Worm (Caenorhabditis elegans) whole organism, L4/young adult: Measurements from ENCODE around the gene F26A1.3.

Experiments used
- W03F9.2 ChIP-seq: fragments of 150-350 bp; optimal IDR thresholded peaks from 2 replicates; lab custom pipeline; 2014; ENCODE audit warnings: missing biosample characterization, missing genetic modification characterization
- dao-5 ChIP-seq: sonication (generic microtip); optimal IDR thresholded peaks from 2 replicates; lab custom pipeline; 2016; ENCODE audit warnings: missing genotype, missing genetic modification characterization, moderate library complexity, missing compliant biosample characterization
- him-1 ChIP-seq: sonication (generic microtip); optimal IDR thresholded peaks from 2 replicates; lab custom pipeline; 2016; ENCODE audit warnings: missing genotype, missing genetic modification reagents, missing genetic modification characterization, missing compliant biosample characterization

Gene F26A1.3

ce11 chrIII:4814730-4815129 is 12.0 kb upstream of the F26A1.3 start, which contains the start of gene arl-6:
arl-6 (minus strand) TSS chrIII:4814830.
- TF ChIP-seq W03F9.2 (no peak), him-1 (tag; lab: Kevin White, UChicago) (no peak), dao-5 (tag; lab: Kevin White, UChicago) (no peak)

ce11 chrIII:4817240-4817639 is 9.5 kb upstream of the F26A1.3 start, which contains the start of gene F26A1.4:
F26A1.4 (plus strand) TSS chrIII:4817540.
- TF ChIP-seq dao-5 (tag; lab: Kevin White, UChicago), result no peak
- TF ChIP-seq W03F9.2, result no peak
- TF ChIP-seq him-1 (tag; lab: Kevin White, UChicago), result no peak

- TF ChIP-seq dao-5 (tag; lab: Kevin White, UChicago) (no peak), him-1 (tag; lab: Kevin White, UChicago) (no peak), W03F9.2 (no peak)
Observed at ce11 chrIII:4819843-4820242, 6.9 kb upstream of the F26A1.3 start, which contains the start of gene F26A1.7. F26A1.7 (minus strand) TSS chrIII:4819943.

- TF ChIP-seq dao-5 (tag; lab: Kevin White, UChicago) (no peak), W03F9.2 (no peak), him-1 (tag; lab: Kevin White, UChicago) (no peak)
Observed at ce11 chrIII:4822140-4822539, 4.6 kb upstream of the F26A1.3 start, which contains the start of gene F26A1.8. F26A1.8 (minus strand) TSS chrIII:4822240.

- TF ChIP-seq dao-5 (tag; lab: Kevin White, UChicago) (no peak), him-1 (tag; lab: Kevin White, UChicago) (no peak)
Observed at ce11 chrIII:4829440-4829839, 2.7 kb downstream of the F26A1.3 start, which contains the start of gene F26A1.9. F26A1.9 (minus strand) TSS chrIII:4829540.

- TF ChIP-seq dao-5 (tag; lab: Kevin White, UChicago), result no peak
- no peak for TF ChIP-seq W03F9.2
- TF ChIP-seq him-1 (tag; lab: Kevin White, UChicago), result no peak
Observed at ce11 chrIII:4830207-4830606, 3.5 kb downstream of the F26A1.3 start, which contains the start of gene nspd-9. nspd-9 (minus strand) TSS chrIII:4830307.

ce11 chrIII:4837429-4837828 is 10.7 kb downstream of the F26A1.3 start, which contains the start of the genes acbp-7 and F26A1.19:
acbp-7 (plus strand) TSS chrIII:4837729.
F26A1.19 (plus strand) TSS chrIII:4837731.
- TF ChIP-seq W03F9.2 (no peak), him-1 (tag; lab: Kevin White, UChicago) (no peak), dao-5 (tag; lab: Kevin White, UChicago) (no peak)

ce11 chrIII:4842173-4842572 is 15.5 kb downstream of the F26A1.3 start, which contains the start of gene clec-156:
clec-156 (minus strand) TSS chrIII:4842273.
- TF ChIP-seq him-1 (tag; lab: Kevin White, UChicago), result no peak
- no peak for TF ChIP-seq W03F9.2
- TF ChIP-seq dao-5 (tag; lab: Kevin White, UChicago), result no peak

- TF ChIP-seq him-1 (tag; lab: Kevin White, UChicago) (no peak), dao-5 (tag; lab: Kevin White, UChicago) (no peak), W03F9.2 (no peak)
Observed at ce11 chrIII:4844327-4844726, 17.6 kb downstream of the F26A1.3 start, which contains the start of the genes clec-157 and fkh-5. clec-157 (minus strand) TSS chrIII:4844427. fkh-5 (plus strand) TSS chrIII:4844662.

- TF ChIP-seq W03F9.2, result no peak
- no peak for TF ChIP-seq dao-5 (tag; lab: Kevin White, UChicago)
- TF ChIP-seq him-1 (tag; lab: Kevin White, UChicago), result no peak
Observed at ce11 chrIII:4849739-4850138, 23.0 kb downstream of the F26A1.3 start, which contains the start of gene nonu-1. nonu-1 (minus strand) TSS chrIII:4849907.

ce11 chrIII:4850139-4850538 is 23.4 kb downstream of the F26A1.3 start, which contains the start of gene F26A1.1:
F26A1.1 (plus strand) TSS chrIII:4850507.
- TF ChIP-seq dao-5 (tag; lab: Kevin White, UChicago), result no peak
- TF ChIP-seq W03F9.2, result peak; percentile 73

- TF ChIP-seq him-1 (tag; lab: Kevin White, UChicago) (no peak), dao-5 (tag; lab: Kevin White, UChicago) (no peak), W03F9.2 (no peak)
Observed at ce11 chrIII:4852025-4852424, 25.3 kb downstream of the F26A1.3 start, which contains the start of gene ced-4. ced-4 (plus strand) TSS chrIII:4852325.

- TF ChIP-seq W03F9.2 (no peak), him-1 (tag; lab: Kevin White, UChicago) (no peak), dao-5 (tag; lab: Kevin White, UChicago) (no peak)
Observed at ce11 chrIII:4854918-4855317, 28.2 kb downstream of the F26A1.3 start, which contains the start of gene C35D10.8. C35D10.8 (plus strand) TSS chrIII:4855218.

- TF ChIP-seq W03F9.2, result no peak
- TF ChIP-seq dao-5 (tag; lab: Kevin White, UChicago), result no peak
- TF ChIP-seq him-1 (tag; lab: Kevin White, UChicago), result no peak
Observed at ce11 chrIII:4856109-4856508, 29.4 kb downstream of the F26A1.3 start, which contains the start of gene C35D10.7. C35D10.7 (plus strand) TSS chrIII:4856193.
